Fruit fly (Drosophila melanogaster) whole organism, embryonic: Measurements from ENCODE around the gene Cpr12A.

Experiments
- Ada2b ChIP-seq: fragments of 200-800 bp; sonication (Bioruptor generic); IDR thresholded peaks from 2 replicates; pipeline ENCODE4 v1.3.6; 2022; ENCODE audit warnings: missing biosample characterization, missing genetic modification characterization
- Antp ChIP-seq: fragments of 200-800 bp; sonication (Bioruptor generic); optimal IDR thresholded peaks from 3 replicates; lab custom pipeline; 2016; ENCODE audit warnings: missing biosample characterization, missing genetic modification characterization
- Atf6 ChIP-seq: fragments of 200-800 bp; sonication (Bioruptor generic); IDR thresholded peaks from 2 replicates; pipeline ENCODE4 v1.3.6; 2022; ENCODE audit warnings: missing biosample characterization, missing genetic modification characterization
- BtbVII ChIP-seq: fragments of 200-800 bp; sonication (Bioruptor generic); optimal IDR thresholded peaks from 3 replicates; lab custom pipeline; 2017; ENCODE audit warnings: missing biosample characterization, mild to moderate bottlenecking, missing genetic modification characterization
- CG10267 ChIP-seq: fragments of 200-800 bp; sonication (Bioruptor generic); optimal IDR thresholded peaks from 2 replicates; lab custom pipeline; 2018; ENCODE audit warnings: missing biosample characterization, mild to moderate bottlenecking, missing genetic modification characterization, moderate library complexity
- CG10979 ChIP-seq: fragments of 200-800 bp; sonication (Bioruptor generic); optimal IDR thresholded peaks from 2 replicates; lab custom pipeline; 2018; ENCODE audit warnings: missing biosample characterization, mild to moderate bottlenecking, missing genetic modification characterization, moderate library complexity
- CG11560 ChIP-seq: fragments of 200-800 bp; sonication (Bioruptor generic); IDR thresholded peaks from 3 replicates; pipeline ENCODE4 v1.3.6; 2022; ENCODE audit warnings: missing biosample characterization, missing genetic modification characterization
- CG12155 ChIP-seq: fragments of 200-800 bp; sonication (Bioruptor generic); optimal IDR thresholded peaks from 3 replicates; lab custom pipeline; 2016; ENCODE audit warnings: missing biosample characterization, missing genetic modification characterization
- CG14667 ChIP-seq: fragments of 200-800 bp; sonication (Bioruptor generic); IDR thresholded peaks from 2 replicates; pipeline ENCODE4 v1.3.6; 2022; ENCODE audit warnings: missing biosample characterization, missing genetic modification characterization
- CG15601 ChIP-seq: fragments of 200-800 bp; sonication (Bioruptor generic); optimal IDR thresholded peaks from 3 replicates; lab custom pipeline; 2019; ENCODE audit warnings: missing biosample characterization, mild to moderate bottlenecking, missing genetic modification characterization, moderate library complexity
- CG16779 ChIP-seq: fragments of 200-800 bp; sonication (Bioruptor generic); IDR thresholded peaks from 2 replicates; pipeline ENCODE4 v1.3.6; 2022; ENCODE audit warnings: missing biosample characterization, missing genetic modification characterization
- CG2875 ChIP-seq: fragments of 200-800 bp; sonication (Bioruptor generic); optimal IDR thresholded peaks from 2 replicates; lab custom pipeline; 2017; ENCODE audit warnings: missing biosample characterization, mild to moderate bottlenecking, missing genetic modification characterization, missing genetic modification reagents
- CG2889 ChIP-seq: fragments of 200-800 bp; sonication (Bioruptor generic); IDR thresholded peaks from 3 replicates; pipeline ENCODE4 v1.3.6; 2022; ENCODE audit warnings: missing biosample characterization, missing genetic modification characterization
- CG30020 ChIP-seq: fragments of 200-800 bp; optimal IDR thresholded peaks from 2 replicates; lab custom pipeline; 2019; ENCODE audit warnings: missing biosample characterization, mild to moderate bottlenecking, missing genetic modification characterization, moderate library complexity
- CG4282 ChIP-seq: fragments of 200-800 bp; sonication (Bioruptor generic); optimal IDR thresholded peaks from 2 replicates; lab custom pipeline; 2016; ENCODE audit warnings: missing biosample characterization, missing genetic modification characterization
- CG5953 ChIP-seq: fragments of 200-800 bp; sonication (Bioruptor generic); IDR thresholded peaks from 2 replicates; pipeline ENCODE4 v1.3.6; 2022; ENCODE audit warnings: missing biosample characterization, missing genetic modification characterization
- CG6254 ChIP-seq: fragments of 200-800 bp; sonication (Bioruptor generic); optimal IDR thresholded peaks from 3 replicates; lab custom pipeline; 2017; ENCODE audit warnings: mild to moderate bottlenecking, missing biosample characterization, missing genetic modification reagents, missing genetic modification characterization
- CG7963 ChIP-seq: fragments of 200-800 bp; sonication (Bioruptor generic); IDR thresholded peaks from 3 replicates; pipeline ENCODE4 v1.3.6; 2022; ENCODE audit warnings: missing biosample characterization, missing genetic modification characterization; ENCODE audit not compliant: partially characterized antibody
- CG8388 ChIP-seq: fragments of 200-800 bp; sonication (Bioruptor generic); optimal IDR thresholded peaks from 2 replicates; lab custom pipeline; 2019; ENCODE audit warnings: missing biosample characterization, mild to moderate bottlenecking, missing genetic modification characterization, moderate library complexity
- CG9215 ChIP-seq: fragments of 200-800 bp; sonication (Bioruptor generic); IDR thresholded peaks from 2 replicates; pipeline ENCODE4 v1.3.6; 2022; ENCODE audit warnings: missing biosample characterization, missing genetic modification characterization
- CG9797 ChIP-seq: fragments of 200-800 bp; sonication (Bioruptor generic); optimal IDR thresholded peaks from 3 replicates; lab custom pipeline; 2018; ENCODE audit warnings: missing biosample characterization, mild to moderate bottlenecking, missing genetic modification characterization
- Dbx ChIP-seq: fragments of 200-800 bp; sonication (Bioruptor generic); IDR thresholded peaks from 3 replicates; pipeline ENCODE4 v1.3.6; 2022; ENCODE audit warnings: missing biosample characterization, missing genetic modification characterization
- Deaf1 ChIP-seq: fragments of 200-800 bp; optimal IDR thresholded peaks from 3 replicates; lab custom pipeline; 2019; ENCODE audit warnings: missing biosample characterization, mild to moderate bottlenecking, missing genetic modification characterization, moderate library complexity
- Dip2 ChIP-seq: fragments of 200-800 bp; sonication (Bioruptor generic); IDR thresholded peaks from 2 replicates; pipeline ENCODE4 v1.3.6; 2022; ENCODE audit warnings: missing biosample characterization, missing genetic modification characterization
- Eip74EF ChIP-seq, 2 experiments: fragments of 200-800 bp in 1 of 2; fragments of >200 bp in 1 of 2; sonication (Bioruptor generic) in 1 of 2; optimal IDR thresholded peaks; 2 replicates each; lab custom pipeline; 2017 to 2019; ENCODE audit warnings: missing biosample characterization in 2 of 2, missing genetic modification characterization in 2 of 2, mild to moderate bottlenecking in 1 of 2, moderate library complexity in 1 of 2
- Elba2 ChIP-seq: fragments of 200-800 bp; sonication (Bioruptor generic); optimal IDR thresholded peaks from 3 replicates; lab custom pipeline; 2016; ENCODE audit warnings: missing biosample characterization, missing genetic modification characterization
- Ets65A ChIP-seq: fragments of 200-800 bp; sonication (Bioruptor generic); peaks from one replicate; lab custom pipeline; 2016; ENCODE audit warnings: missing biosample characterization, missing genetic modification characterization
- Hand ChIP-seq: fragments of 200-800 bp; sonication (Bioruptor generic); optimal IDR thresholded peaks from 2 replicates; lab custom pipeline; 2017; ENCODE audit warnings: mild to moderate bottlenecking, missing biosample characterization, missing genetic modification reagents, missing genetic modification characterization
- HmgD ChIP-seq: fragments of 200-800 bp; sonication (Bioruptor generic); optimal IDR thresholded peaks from 3 replicates; lab custom pipeline; 2016; ENCODE audit warnings: missing biosample characterization, missing genetic modification characterization
- Hr3 ChIP-seq: fragments of 200-800 bp; sonication (Bioruptor generic); optimal IDR thresholded peaks from 3 replicates; lab custom pipeline; 2016; ENCODE audit warnings: missing biosample characterization, missing genetic modification characterization
- MBD-R2 ChIP-seq: fragments of 200-800 bp; sonication (Bioruptor generic); IDR thresholded peaks from 2 replicates; pipeline ENCODE4 v1.3.6; 2022; ENCODE audit warnings: missing biosample characterization, missing genetic modification characterization
- Mad ChIP-seq: fragments of 200-800 bp; sonication (Bioruptor generic); optimal IDR thresholded peaks from 2 replicates; lab custom pipeline; 2016; ENCODE audit warnings: missing biosample characterization, missing genetic modification characterization
- Mes4 ChIP-seq: fragments of 200-800 bp; sonication (Bioruptor generic); optimal IDR thresholded peaks from 2 replicates; lab custom pipeline; 2016; ENCODE audit warnings: missing biosample characterization, missing genetic modification characterization
- NK7.1 ChIP-seq: fragments of 200-800 bp; sonication (Bioruptor generic); optimal IDR thresholded peaks from 3 replicates; lab custom pipeline; 2016; ENCODE audit warnings: missing biosample characterization, missing genetic modification characterization
- Ptx1 ChIP-seq: fragments of 200-800 bp; sonication (Bioruptor generic); IDR thresholded peaks from 2 replicates; pipeline ENCODE4 v1.3.6; 2022; ENCODE audit warnings: missing biosample characterization, missing genetic modification characterization
- Sox100B ChIP-seq: fragments of 200-800 bp; sonication (Bioruptor generic); optimal IDR thresholded peaks from 3 replicates; lab custom pipeline; 2018; ENCODE audit warnings: missing biosample characterization, mild to moderate bottlenecking, missing genetic modification characterization
- amos ChIP-seq: fragments of 200-800 bp; sonication (Bioruptor generic); IDR thresholded peaks from 2 replicates; pipeline ENCODE4 v1.3.6; 2022; ENCODE audit warnings: missing biosample characterization, missing genetic modification characterization; ENCODE audit not compliant: partially characterized antibody
- az2 ChIP-seq: fragments of 200-800 bp; sonication (Bioruptor generic); optimal IDR thresholded peaks from 3 replicates; lab custom pipeline; 2016; ENCODE audit warnings: missing biosample characterization, missing genetic modification characterization
- bab2 ChIP-seq: fragments of 200-800 bp; sonication (Bioruptor generic); optimal IDR thresholded peaks from 2 replicates; lab custom pipeline; 2016; ENCODE audit warnings: missing biosample characterization, missing genetic modification characterization
- cg ChIP-seq: fragments of 200-800 bp; sonication (Bioruptor generic); optimal IDR thresholded peaks from 3 replicates; lab custom pipeline; 2019; ENCODE audit warnings: missing biosample characterization, mild to moderate bottlenecking, missing genetic modification characterization, moderate library complexity
- dmrt99B ChIP-seq: fragments of 200-800 bp; sonication (Bioruptor generic); optimal IDR thresholded peaks from 2 replicates; lab custom pipeline; 2018; ENCODE audit warnings: missing biosample characterization, mild to moderate bottlenecking, missing genetic modification characterization, moderate library complexity
- jigr1 ChIP-seq: fragments of 200-800 bp; sonication (Bioruptor generic); IDR thresholded peaks from 3 replicates; pipeline ENCODE4 v1.3.6; 2022; ENCODE audit warnings: missing biosample characterization, missing genetic modification characterization
- kni ChIP-seq: fragments of 200-800 bp; sonication (Bioruptor generic); optimal IDR thresholded peaks from 3 replicates; lab custom pipeline; 2017; ENCODE audit warnings: mild to moderate bottlenecking, missing biosample characterization, missing genetic modification reagents, missing genetic modification characterization
- lilli ChIP-seq: fragments of 200-800 bp; sonication (Bioruptor generic); optimal IDR thresholded peaks from 3 replicates; lab custom pipeline; 2016; ENCODE audit warnings: missing biosample characterization, missing genetic modification characterization
- peb ChIP-seq: fragments of 200-800 bp; sonication (Bioruptor generic); IDR thresholded peaks from 2 replicates; pipeline ENCODE4 v1.3.6; 2022; ENCODE audit warnings: missing biosample characterization, missing genetic modification characterization
- pita ChIP-seq: fragments of 200-800 bp; sonication (Bioruptor generic); optimal IDR thresholded peaks from 2 replicates; lab custom pipeline; 2017; ENCODE audit warnings: missing biosample characterization, mild to moderate bottlenecking, missing genetic modification characterization
- ranshi ChIP-seq: fragments of 200-800 bp; sonication (Bioruptor generic); IDR thresholded peaks from 2 replicates; pipeline ENCODE4 v1.3.6; 2022; ENCODE audit warnings: missing biosample characterization, missing genetic modification characterization
- rib ChIP-seq: fragments of 200-800 bp; sonication (Bioruptor generic); IDR thresholded peaks from 2 replicates; pipeline ENCODE4 v1.3.6; 2022; ENCODE audit warnings: missing biosample characterization, missing genetic modification characterization
- schlank ChIP-seq: fragments of 200-800 bp; sonication (Bioruptor generic); optimal IDR thresholded peaks from 2 replicates; lab custom pipeline; 2018; ENCODE audit warnings: missing biosample characterization, mild to moderate bottlenecking, missing genetic modification characterization
- slbo ChIP-seq: fragments of 200-800 bp; sonication (Bioruptor generic); IDR thresholded peaks from 2 replicates; pipeline ENCODE4 v1.3.6; 2022; ENCODE audit warnings: missing biosample characterization, missing genetic modification characterization
- sob ChIP-seq: fragments of 200-800 bp; sonication (Bioruptor generic); IDR thresholded peaks from 2 replicates; pipeline ENCODE4 v1.3.6; 2022; ENCODE audit warnings: missing biosample characterization, missing genetic modification characterization
- yki ChIP-seq: fragments of >200 bp; optimal IDR thresholded peaks from 3 replicates; lab custom pipeline; 2018

Gene Cpr12A

DNA sequence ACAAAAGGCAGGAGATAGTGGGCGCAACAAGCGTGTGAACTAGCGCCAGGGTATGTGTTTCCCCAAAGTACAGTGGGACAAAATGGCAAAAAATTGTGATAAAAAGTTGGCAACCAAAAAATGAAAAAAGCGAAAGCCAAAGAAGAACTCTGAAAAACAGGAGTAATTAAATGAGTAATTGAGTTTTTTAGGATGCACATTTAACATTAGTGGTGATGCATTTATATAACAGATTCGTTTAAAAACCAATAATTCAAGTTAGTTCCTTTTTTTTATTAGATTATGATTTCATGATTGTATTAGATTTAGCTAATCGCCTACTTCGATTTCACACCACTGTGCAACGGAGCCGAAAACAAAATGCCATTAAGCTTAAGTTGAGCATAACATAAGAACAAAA is 28.9 kb downstream of the Cpr12A start (continued):
- TF ChIP-seq CG16779 (GFP tag; lab: Robert Waterston, UW) (no peak), peb (GFP tag; lab: Robert Waterston, UW) (no peak), bab2 (GFP tag; lab: Kevin White, UChicago) (peak; percentile 49), rib (no peak), CG10267 (tag; lab: Kevin White, UChicago) (peak; percentile 47), pita (GFP tag; lab: Kevin White, UChicago) (no peak), CG14667 (GFP tag; lab: Robert Waterston, UW) (peak; percentile 36; the same call in 1 of the 2 replicates), amos (no peak), CG12155 (GFP tag; lab: Kevin White, UChicago) (peak; percentile 4), NK7.1 (GFP tag; lab: Kevin White, UChicago) (no peak), CG5953 (no peak), Elba2 (GFP tag; lab: Kevin White, UChicago) (no peak), az2 (GFP tag; lab: Kevin White, UChicago) (peak; percentile 61), CG2889 (0 out of 3 replicates have a peak, but pooled peaks have one; percentile 9), CG30020 (no peak), CG4282 (GFP tag; lab: Kevin White, UChicago) (no peak), BtbVII (GFP tag; lab: Kevin White, UChicago) (peak; percentile 29), Eip74EF (GFP tag; optimal IDR thresholded peaks at IDR 0.05; lab: Kevin White, UChicago) (peak in 1 of 2 experiments; percentile 35), Dip2 (GFP tag; lab: Robert Waterston, UW) (no peak), Mad (no peak), Deaf1 (tag; lab: Kevin White, UChicago) (peak; percentile 1), HmgD (GFP tag; lab: Kevin White, UChicago) (no peak), Hand (GFP tag; lab: Kevin White, UChicago) (peak; percentile 21), CG8388 (GFP tag; lab: Kevin White, UChicago) (peak; percentile 68), Ptx1 (peak; percentile 62), CG9215 (GFP tag; lab: Robert Waterston, UW) (peak; percentile 24; the same call in 1 of the 2 replicates), Dbx (GFP tag; lab: Robert Waterston, UW) (peak; percentile 58; the same call in 2 of the 3 replicates), Atf6 (GFP tag; lab: Robert Waterston, UW) (peak; percentile 49; the same call in 1 of the 2 replicates), CG7963 (GFP tag; lab: Robert Waterston, UW) (no peak), sob (no peak), Ada2b (GFP tag; lab: Robert Waterston, UW) (peak; percentile 47), kni (GFP tag; lab: Kevin White, UChicago) (no peak), Hr3 (GFP tag; lab: Kevin White, UChicago) (peak; percentile 34), schlank (tag; lab: Kevin White, UChicago) (no peak), lilli (GFP tag; lab: Kevin White, UChicago) (peak; percentile 64), Antp (peak; percentile 35), Ets65A (peak; percentile 89), CG2875 (peak; percentile 54), MBD-R2 (no peak), CG11560 (tag; lab: Robert Waterston, UW) (no peak), ranshi (GFP tag; lab: Robert Waterston, UW) (peak; percentile 44; the same call in 1 of the 2 replicates), CG10979 (tag; lab: Kevin White, UChicago) (peak; percentile 75), Sox100B (peak; percentile 58), dmrt99B (peak; percentile 76), CG15601 (tag; lab: Kevin White, UChicago) (peak; percentile 17), CG9797 (no peak), slbo (peak; percentile 59), jigr1 (no peak), cg (GFP tag; lab: Kevin White, UChicago) (no peak), yki (no peak), Mes4 (GFP tag; lab: Kevin White, UChicago) (no peak), CG6254 (GFP tag; lab: Kevin White, UChicago) (peak; percentile 39)
